Worm (Caenorhabditis elegans) whole organism, L1 larva: ENCODE results near the gene B0244.4.

Source experiments
- C16A3.4 ChIP-seq: fragments of 150-350 bp; optimal IDR thresholded peaks from 2 replicates; lab custom pipeline; 2014; ENCODE audit warnings: missing biosample characterization, missing genetic modification characterization
- F16B12.6 ChIP-seq: fragments of 150-350 bp; optimal IDR thresholded peaks from 2 replicates; lab custom pipeline; 2014; ENCODE audit warnings: missing biosample characterization, missing genetic modification characterization
- Y116A8C.19 ChIP-seq: sonication (generic microtip); optimal IDR thresholded peaks from 2 replicates; lab custom pipeline; 2016; ENCODE audit warnings: missing compliant biosample characterization, missing genetic modification characterization, borderline replicate concordance
- aha-1 ChIP-seq: fragments of 150-350 bp; optimal IDR thresholded peaks from 2 replicates; lab custom pipeline; 2014; ENCODE audit warnings: missing biosample characterization, missing genetic modification characterization
- alr-1 ChIP-seq: fragments of 200-800 bp; sonication (Bioruptor generic); optimal IDR thresholded peaks from 2 replicates; lab custom pipeline; 2018; ENCODE audit warnings: borderline replicate concordance, mild to moderate bottlenecking, missing genetic modification characterization, missing compliant biosample characterization
- aly-2 ChIP-seq: fragments of 150-350 bp; optimal IDR thresholded peaks from 2 replicates; lab custom pipeline; 2014; ENCODE audit warnings: missing biosample characterization, missing genetic modification characterization
- ama-1 ChIP-seq: fragments of 150-350 bp; optimal IDR thresholded peaks from 2 replicates; lab custom pipeline; 2014
- blmp-1 ChIP-seq: fragments of 150-350 bp; optimal IDR thresholded peaks from 2 replicates; lab custom pipeline; 2014; ENCODE audit warnings: missing biosample characterization, missing genetic modification characterization
- ceh-63 ChIP-seq: fragments of 200-800 bp; sonication (Bioruptor generic); optimal IDR thresholded peaks from 2 replicates; lab custom pipeline; 2018; ENCODE audit warnings: mild to moderate bottlenecking, missing genetic modification characterization, missing compliant biosample characterization
- ceh-8 ChIP-seq: fragments of 200-800 bp; sonication (Bioruptor generic); optimal IDR thresholded peaks from 2 replicates; lab custom pipeline; 2018; ENCODE audit warnings: mild to moderate bottlenecking, missing genetic modification characterization, moderate library complexity, missing compliant biosample characterization
- ceh-88 ChIP-seq: fragments of 200-800 bp; sonication (Bioruptor generic); IDR thresholded peaks from 2 replicates; pipeline ENCODE4 v1.3.6; 2022; ENCODE audit warnings: missing genetic modification characterization, missing compliant biosample characterization
- ceh-90 ChIP-seq: sonication (generic microtip); optimal IDR thresholded peaks from 2 replicates; lab custom pipeline; 2016; ENCODE audit warnings: missing genetic modification characterization, missing compliant biosample characterization
- dsc-1 ChIP-seq: sonication (generic microtip); optimal IDR thresholded peaks from 2 replicates; lab custom pipeline; 2016; ENCODE audit warnings: mild to moderate bottlenecking, missing genetic modification characterization, missing compliant biosample characterization
- efl-3 ChIP-seq: fragments of 200-800 bp; sonication (Bioruptor generic); optimal IDR thresholded peaks from 2 replicates; lab custom pipeline; 2018; ENCODE audit warnings: mild to moderate bottlenecking, missing genetic modification characterization, missing compliant biosample characterization
- elt-3 ChIP-seq, 6 experiments: fragments of 150-350 bp in 1 of 6; sonication (generic microtip); optimal IDR thresholded peaks; 2 replicates each; lab custom pipeline; 2017 to 2018; ENCODE audit warnings: missing biosample characterization in 6 of 6, missing genetic modification characterization in 6 of 6, inconsistent platforms in 1 of 6
- fkh-10 ChIP-seq: sonication (generic microtip); optimal IDR thresholded peaks from 2 replicates; lab custom pipeline; 2017; ENCODE audit warnings: missing biosample characterization, missing genetic modification reagents, missing genetic modification characterization
- fkh-4 ChIP-seq: sonication (generic microtip); optimal IDR thresholded peaks from 2 replicates; lab custom pipeline; 2016; ENCODE audit warnings: missing compliant biosample characterization, missing genetic modification characterization, borderline replicate concordance
- fos-1 ChIP-seq: fragments of 150-350 bp; optimal IDR thresholded peaks from 2 replicates; lab custom pipeline; 2014; ENCODE audit warnings: missing biosample characterization, missing genetic modification characterization
- hlh-4 ChIP-seq: sonication (generic microtip); optimal IDR thresholded peaks from 2 replicates; lab custom pipeline; 2016; ENCODE audit warnings: mild to moderate bottlenecking, missing genetic modification characterization, missing compliant biosample characterization
- hpl-2 ChIP-seq: fragments of 150-350 bp; optimal IDR thresholded peaks from 2 replicates; lab custom pipeline; 2014; ENCODE audit warnings: missing biosample characterization, missing genetic modification reagents, missing genetic modification characterization
- irx-1 ChIP-seq: sonication (generic microtip); optimal IDR thresholded peaks from 2 replicates; lab custom pipeline; 2016; ENCODE audit warnings: missing genetic modification characterization, missing compliant biosample characterization
- isw-1 ChIP-seq: fragments of 200-800 bp; sonication (Bioruptor generic); IDR thresholded peaks from 2 replicates; pipeline ENCODE4 v1.3.6; 2022; ENCODE audit warnings: missing genetic modification characterization, missing compliant biosample characterization
- lin-13 ChIP-seq: fragments of 150-350 bp; optimal IDR thresholded peaks from 2 replicates; lab custom pipeline; 2014; ENCODE audit warnings: missing biosample characterization, missing genetic modification reagents, missing genetic modification characterization
- lin-14 ChIP-seq: fragments of 200-800 bp; sonication (Bioruptor generic); optimal IDR thresholded peaks from 2 replicates; lab custom pipeline; 2018; ENCODE audit warnings: mild to moderate bottlenecking, missing genetic modification characterization, moderate library complexity, missing compliant biosample characterization
- lin-35 ChIP-seq, 2 experiments: fragments of 150-350 bp; optimal IDR thresholded peaks; 2 replicates each; lab custom pipeline; 2014; ENCODE audit warnings: missing biosample characterization in 2 of 2, missing genetic modification characterization in 2 of 2, missing genetic modification reagents in 2 of 2
- lsy-2 ChIP-seq, 2 experiments: fragments of 150-350 bp; optimal IDR thresholded peaks; 2 replicates each; lab custom pipeline; 2014; ENCODE audit warnings: missing biosample characterization in 2 of 2, missing genetic modification characterization in 2 of 2
- mab-9 ChIP-seq: fragments of 200-800 bp; sonication (Bioruptor generic); IDR thresholded peaks from 2 replicates; pipeline ENCODE4 v1.3.6; 2022; ENCODE audit warnings: missing genetic modification reagents, missing genetic modification characterization, missing compliant biosample characterization
- mef-2 ChIP-seq: fragments of 150-350 bp; optimal IDR thresholded peaks from 2 replicates; lab custom pipeline; 2014; ENCODE audit warnings: missing biosample characterization, missing genetic modification characterization
- mep-1 ChIP-seq: fragments of 150-350 bp; optimal IDR thresholded peaks from 2 replicates; lab custom pipeline; 2014; ENCODE audit warnings: missing biosample characterization, missing genetic modification characterization
- nhr-11 ChIP-seq: fragments of 150-350 bp; optimal IDR thresholded peaks from 2 replicates; lab custom pipeline; 2014; ENCODE audit warnings: missing biosample characterization, missing genetic modification characterization
- nhr-12 ChIP-seq: sonication (generic microtip); optimal IDR thresholded peaks from 2 replicates; lab custom pipeline; 2017; ENCODE audit warnings: missing biosample characterization, missing genetic modification characterization
- nhr-19 ChIP-seq: fragments of 200-800 bp; sonication (Bioruptor generic); conservative IDR thresholded peaks from 2 replicates; pipeline ENCODE4 v1.3.6; 2022; ENCODE audit warnings: missing genetic modification characterization, missing compliant biosample characterization
- nhr-20 ChIP-seq: sonication (generic microtip); optimal IDR thresholded peaks from 2 replicates; lab custom pipeline; 2016; ENCODE audit warnings: mild to moderate bottlenecking, missing genetic modification characterization, missing compliant biosample characterization
- nhr-28 ChIP-seq: fragments of 150-350 bp; optimal IDR thresholded peaks from 2 replicates; lab custom pipeline; 2014; ENCODE audit warnings: missing biosample characterization, missing genetic modification characterization
- nhr-71 ChIP-seq: sonication (generic microtip); optimal IDR thresholded peaks from 2 replicates; lab custom pipeline; 2016; ENCODE audit warnings: mild to moderate bottlenecking, missing genetic modification characterization, moderate library complexity, missing compliant biosample characterization
- nhr-76 ChIP-seq: sonication (generic microtip); optimal IDR thresholded peaks from 2 replicates; lab custom pipeline; 2017; ENCODE audit warnings: missing biosample characterization, missing genetic modification characterization
- pqm-1 ChIP-seq: sonication (generic microtip); optimal IDR thresholded peaks from 3 replicates; lab custom pipeline; 2017; ENCODE audit warnings: missing biosample characterization, missing genetic modification characterization
- skn-1 ChIP-seq: fragments of 150-350 bp; optimal IDR thresholded peaks from 2 replicates; lab custom pipeline; 2014; ENCODE audit warnings: missing biosample characterization, missing genetic modification characterization
- snpc-4 ChIP-seq: fragments of 150-350 bp; optimal IDR thresholded peaks from 2 replicates; lab custom pipeline; 2014; ENCODE audit warnings: missing biosample characterization, missing genetic modification characterization
- snu-23 ChIP-seq: sonication (generic microtip); optimal IDR thresholded peaks from 2 replicates; lab custom pipeline; 2016; ENCODE audit warnings: missing genetic modification characterization, missing compliant biosample characterization
- sox-4 ChIP-seq: sonication (generic microtip); optimal IDR thresholded peaks from 2 replicates; lab custom pipeline; 2016; ENCODE audit warnings: missing genetic modification characterization, missing compliant biosample characterization
- swsn-7 ChIP-seq: sonication (generic microtip); optimal IDR thresholded peaks from 2 replicates; lab custom pipeline; 2016; ENCODE audit warnings: missing genetic modification characterization, missing compliant biosample characterization
- tbx-2 ChIP-seq: sonication (generic microtip); optimal IDR thresholded peaks from 2 replicates; lab custom pipeline; 2016; ENCODE audit warnings: missing genetic modification characterization, missing compliant biosample characterization
- tlp-1 ChIP-seq: fragments of 150-350 bp; optimal IDR thresholded peaks from 2 replicates; lab custom pipeline; 2014; ENCODE audit warnings: missing biosample characterization, missing genetic modification characterization
- unc-130 ChIP-seq: fragments of 150-350 bp; optimal IDR thresholded peaks from 2 replicates; lab custom pipeline; 2017; ENCODE audit warnings: missing biosample characterization, missing genetic modification characterization, inconsistent platforms
- unc-62 ChIP-seq: fragments of 150-350 bp; optimal IDR thresholded peaks from 2 replicates; lab custom pipeline; 2014; ENCODE audit warnings: missing biosample characterization, missing genetic modification reagents, missing genetic modification characterization
- unc-86 ChIP-seq: sonication (generic microtip); optimal IDR thresholded peaks from 2 replicates; lab custom pipeline; 2016; ENCODE audit warnings: missing genetic modification characterization, missing compliant biosample characterization
- unc-98 ChIP-seq: fragments of 200-800 bp; sonication (Bioruptor generic); IDR thresholded peaks from 2 replicates; pipeline ENCODE4 v1.3.6; 2022; ENCODE audit warnings: missing genetic modification characterization, missing compliant biosample characterization
- xbp-1 ChIP-seq: sonication (generic microtip); optimal IDR thresholded peaks from 2 replicates; lab custom pipeline; 2016; ENCODE audit warnings: missing genetic modification characterization, missing compliant biosample characterization
- ztf-11 ChIP-seq, 2 experiments: sonication (generic microtip); optimal IDR thresholded peaks; 2 replicates each; lab custom pipeline; 2016 to 2017; ENCODE audit warnings: missing genetic modification characterization in 2 of 2, missing biosample characterization in 1 of 2, missing compliant biosample characterization in 1 of 2
- ztf-4 ChIP-seq: fragments of 150-350 bp; optimal IDR thresholded peaks from 2 replicates; lab custom pipeline; 2014; ENCODE audit warnings: missing biosample characterization, missing genetic modification characterization

B0244.4 gene

ce11 chrIII:5757492-5758045 is 10.3 kb downstream of the B0244.4 start (continued):
- TF ChIP-seq Y116A8C.19 (no peak), skn-1 (tag; lab: Kevin White, UChicago) (no peak), F16B12.6 (tag; lab: Kevin White, UChicago) (no peak)
- TF ChIP-seq, all 84 proteins: peak for 9

- TF ChIP-seq unc-98 (no peak), isw-1 (GFP tag; lab: Robert Waterston, UW) (peak; percentile 19; the same call in 1 of the 2 replicates), ceh-8 (GFP tag; lab: Kevin White, UChicago) (no peak), elt-3 (tag; optimal IDR thresholded peaks at IDR 0.05; lab: Kevin White, UChicago) (no peak), pqm-1 (tag; lab: Kevin White, UChicago) (no peak), lin-35 (GFP tag; optimal IDR thresholded peaks at IDR 0.05; lab: Kevin White, UChicago) (peak in 1 of 2 experiments; percentile 35), mef-2 (tag; lab: Kevin White, UChicago) (peak; percentile 74), lsy-2 (tag; optimal IDR thresholded peaks at IDR 0.05; lab: Kevin White, UChicago) (peak; percentile 51 to 71), aly-2 (tag; lab: Kevin White, UChicago) (no peak), efl-3 (GFP tag; lab: Kevin White, UChicago) (no peak), xbp-1 (tag; lab: Kevin White, UChicago) (peak; percentile 60), fkh-10 (GFP tag; lab: Kevin White, UChicago) (peak; percentile 74), mab-9 (GFP tag; lab: Robert Waterston, UW) (peak; percentile 50; the same call in 1 of the 2 replicates), snpc-4 (no peak), tlp-1 (tag; lab: Kevin White, UChicago) (no peak), nhr-28 (no peak), lin-14 (peak; percentile 94), unc-86 (tag; lab: Kevin White, UChicago) (peak; percentile 81), irx-1 (tag; lab: Kevin White, UChicago) (peak; percentile 52), unc-130 (no peak), tbx-2 (tag; lab: Kevin White, UChicago) (peak; percentile 49), nhr-11 (tag; lab: Kevin White, UChicago) (peak; percentile 40), hlh-4 (no peak), ztf-4 (peak; percentile 65), alr-1 (tag; lab: Kevin White, UChicago) (no peak), blmp-1 (tag; lab: Kevin White, UChicago) (no peak), ama-1 (lab: Kevin White, UChicago) (no peak), nhr-12 (no peak), fos-1 (peak; percentile 57), nhr-20 (tag; lab: Kevin White, UChicago) (peak; percentile 37), mep-1 (peak; percentile 62), ceh-63 (peak; percentile 57), nhr-19 (GFP tag; lab: Robert Waterston, UW) (peak; percentile 25; the same call in 1 of the 2 replicates), snu-23 (GFP tag; lab: Kevin White, UChicago) (peak; percentile 27), sox-4 (tag; lab: Kevin White, UChicago) (peak; percentile 72), nhr-71 (tag; lab: Kevin White, UChicago) (peak; percentile 91), hpl-2 (GFP tag; lab: Kevin White, UChicago) (no peak), swsn-7 (tag; lab: Kevin White, UChicago) (peak; percentile 77), ceh-88 (GFP tag; lab: Robert Waterston, UW) (0 out of 2 replicates have a peak, but pooled peaks have one; percentile 7), aha-1 (tag; lab: Kevin White, UChicago) (no peak), C16A3.4 (tag; lab: Kevin White, UChicago) (peak; percentile 10), lin-13 (GFP tag; lab: Kevin White, UChicago) (peak; percentile 42), nhr-76 (tag; lab: Kevin White, UChicago) (no peak), ztf-11 (tag; optimal IDR thresholded peaks at IDR 0.05; lab: Kevin White, UChicago) (peak in 1 of 2 experiments; percentile 19), ceh-90 (tag; lab: Kevin White, UChicago) (no peak), unc-62 (GFP tag; lab: Kevin White, UChicago) (no peak), dsc-1 (peak; percentile 74), fkh-4 (tag; lab: Kevin White, UChicago) (no peak)
These were observed 11.3 kb downstream of the B0244.4 start for ce11 chrIII:5758519-5759099.
